Worm (Caenorhabditis elegans) whole organism, L4 larva: Measurements from ENCODE around the gene C16C10.4.

Experiments
- F37D6.2 ChIP-seq: sonication (generic microtip); optimal IDR thresholded peaks from 2 replicates; lab custom pipeline; 2016; ENCODE audit warnings: mild to moderate bottlenecking, missing genetic modification characterization, missing compliant biosample characterization
- F49E8.2 ChIP-seq: sonication (generic microtip); optimal IDR thresholded peaks from 2 replicates; lab custom pipeline; 2016; ENCODE audit warnings: missing compliant biosample characterization, mild to moderate bottlenecking, missing genetic modification characterization, borderline replicate concordance
- R02D3.7 ChIP-seq: fragments of 150-350 bp; sonication (generic microtip); optimal IDR thresholded peaks from 3 replicates; lab custom pipeline; 2014; ENCODE audit warnings: missing biosample characterization, missing genetic modification characterization
- aha-1 ChIP-seq: fragments of 150-350 bp; peaks from one replicate; lab custom pipeline; 2014; ENCODE audit warnings: missing biosample characterization, missing genetic modification characterization
- ama-1 ChIP-seq: fragments of 150-350 bp; optimal IDR thresholded peaks from 2 replicates; lab custom pipeline; 2014; ENCODE audit warnings: inconsistent platforms, mixed read lengths
- arid-1 ChIP-seq: fragments of 200-800 bp; sonication (Bioruptor generic); conservative IDR thresholded peaks from 2 replicates; pipeline ENCODE4 v1.3.6; 2022; ENCODE audit warnings: missing genetic modification reagents, missing genetic modification characterization, missing compliant biosample characterization
- attf-4 ChIP-seq: sonication (generic microtip); optimal IDR thresholded peaks from 3 replicates; lab custom pipeline; 2017; ENCODE audit warnings: missing biosample characterization, missing genetic modification characterization
- ceh-20 ChIP-seq: fragments of 200-800 bp; sonication (Bioruptor generic); IDR thresholded peaks from 2 replicates; pipeline ENCODE4 v1.3.6; 2022; ENCODE audit warnings: missing genetic modification reagents, missing genetic modification characterization, missing compliant biosample characterization
- ceh-28 ChIP-seq: fragments of 150-350 bp; optimal IDR thresholded peaks from 2 replicates; lab custom pipeline; 2014; ENCODE audit warnings: missing biosample characterization, missing genetic modification reagents, missing genetic modification characterization
- ceh-44 ChIP-seq: fragments of 200-800 bp; sonication (Bioruptor generic); IDR thresholded peaks from 2 replicates; pipeline ENCODE4 v1.3.6; 2022; ENCODE audit warnings: missing genetic modification reagents, missing genetic modification characterization, missing compliant biosample characterization
- ceh-62 ChIP-seq: sonication (generic microtip); optimal IDR thresholded peaks from 2 replicates; lab custom pipeline; 2017; ENCODE audit warnings: missing biosample characterization, missing genetic modification characterization
- cey-2 ChIP-seq: sonication (generic microtip); optimal IDR thresholded peaks from 3 replicates; lab custom pipeline; 2017; ENCODE audit warnings: missing genetic modification characterization, mild to moderate bottlenecking, missing compliant biosample characterization, antibody characterized with exemption, borderline replicate concordance; ENCODE audit not compliant: insufficient read depth
- ctbp-1 ChIP-seq: fragments of 200-800 bp; sonication (Bioruptor generic); IDR thresholded peaks from 2 replicates; pipeline ENCODE4 v1.3.6; 2022; ENCODE audit warnings: missing genetic modification reagents, missing genetic modification characterization, missing compliant biosample characterization
- daf-19 ChIP-seq: fragments of 200-800 bp; sonication (Bioruptor generic); conservative IDR thresholded peaks from 2 replicates; pipeline ENCODE4 v1.3.6; 2022; ENCODE audit warnings: missing genetic modification characterization, missing compliant biosample characterization
- dpl-1 ChIP-seq: fragments of 150-350 bp; optimal IDR thresholded peaks from 2 replicates; lab custom pipeline; 2014; ENCODE audit warnings: missing biosample characterization, missing genetic modification reagents, missing genetic modification characterization
- egl-27 ChIP-seq: sonication (generic microtip); optimal IDR thresholded peaks from 3 replicates; lab custom pipeline; 2017; ENCODE audit warnings: missing biosample characterization, missing genetic modification reagents, missing genetic modification characterization
- egl-43 ChIP-seq: fragments of 200-800 bp; sonication (Bioruptor generic); IDR thresholded peaks from 2 replicates; pipeline ENCODE4 v1.3.6; 2022; ENCODE audit warnings: missing genetic modification reagents, missing genetic modification characterization, missing compliant biosample characterization
- fkh-10 ChIP-seq: fragments of 150-350 bp; optimal IDR thresholded peaks from 2 replicates; lab custom pipeline; 2014; ENCODE audit warnings: missing biosample characterization, missing genetic modification reagents, missing genetic modification characterization
- fos-1 ChIP-seq: fragments of 150-350 bp; optimal IDR thresholded peaks from 2 replicates; lab custom pipeline; 2014; ENCODE audit warnings: missing biosample characterization, missing genetic modification characterization
- gei-8 ChIP-seq: fragments of 200-800 bp; sonication (Bioruptor generic); optimal IDR thresholded peaks from 2 replicates; lab custom pipeline; 2018; ENCODE audit warnings: mild to moderate bottlenecking, missing genetic modification characterization, missing compliant biosample characterization
- hif-1 ChIP-seq, 2 experiments: sonication (generic microtip); optimal IDR thresholded peaks; 2 replicates each; lab custom pipeline; 2016 to 2017; ENCODE audit warnings: missing compliant biosample characterization in 2 of 2, missing genetic modification characterization in 2 of 2, missing genetic modification reagents in 2 of 2, missing genotype in 2 of 2, mild to moderate bottlenecking in 1 of 2
- hlh-11 ChIP-seq: fragments of 200-800 bp; sonication (Bioruptor generic); optimal IDR thresholded peaks from 2 replicates; lab custom pipeline; 2018; ENCODE audit warnings: mild to moderate bottlenecking, missing genetic modification characterization, missing compliant biosample characterization
- hlh-30 ChIP-seq: sonication (generic microtip); optimal IDR thresholded peaks from 2 replicates; lab custom pipeline; 2017; ENCODE audit warnings: antibody characterized with exemption, mild to moderate bottlenecking, missing genetic modification characterization, missing compliant biosample characterization; ENCODE audit not compliant: insufficient read depth
- hmg-1.1 ChIP-seq: fragments of 200-800 bp; sonication (Bioruptor generic); IDR thresholded peaks from 2 replicates; pipeline ENCODE4 v1.3.6; 2022; ENCODE audit warnings: missing genetic modification reagents, missing genetic modification characterization, missing compliant biosample characterization
- lim-7 ChIP-seq: fragments of 200-800 bp; sonication (Bioruptor generic); IDR thresholded peaks from 2 replicates; pipeline ENCODE4 v1.3.6; 2022; ENCODE audit warnings: missing genetic modification characterization, missing compliant biosample characterization
- lin-13 ChIP-seq: fragments of 150-350 bp; optimal IDR thresholded peaks from 2 replicates; lab custom pipeline; 2014; ENCODE audit warnings: missing biosample characterization, missing genetic modification reagents, missing genetic modification characterization
- lin-38 ChIP-seq: fragments of 200-800 bp; sonication (Bioruptor generic); IDR thresholded peaks from 2 replicates; pipeline ENCODE4 v1.3.6; 2022; ENCODE audit warnings: missing genetic modification reagents, missing genetic modification characterization, missing compliant biosample characterization
- lir-3 ChIP-seq: sonication (generic microtip); optimal IDR thresholded peaks from 2 replicates; lab custom pipeline; 2016; ENCODE audit warnings: mild to moderate bottlenecking, missing genetic modification characterization, missing compliant biosample characterization
- lsy-2 ChIP-seq, 2 experiments: fragments of 150-350 bp in 1 of 2; sonication (generic microtip) in 1 of 2; optimal IDR thresholded peaks; 2 replicates each; lab custom pipeline; 2014 to 2017; ENCODE audit warnings: missing biosample characterization in 2 of 2, missing genetic modification characterization in 2 of 2
- madf-5 ChIP-seq, 2 experiments: fragments of 200-800 bp; sonication (Bioruptor generic); IDR thresholded peaks; 2 replicates each; pipeline ENCODE4 v1.3.6; 2022; ENCODE audit warnings: missing compliant biosample characterization in 2 of 2, missing genetic modification characterization in 2 of 2
- mdl-1 ChIP-seq, 2 experiments: fragments of 150-350 bp in 1 of 2; sonication (generic microtip) in 1 of 2; optimal IDR thresholded peaks; 2 replicates each; lab custom pipeline; 2014 to 2017; ENCODE audit warnings: missing biosample characterization in 2 of 2, missing genetic modification characterization in 2 of 2
- mep-1 ChIP-seq: fragments of 150-350 bp; sonication (generic microtip); optimal IDR thresholded peaks from 3 replicates; lab custom pipeline; 2014; ENCODE audit warnings: missing biosample characterization, missing genetic modification characterization
- mes-2 ChIP-seq: sonication (generic microtip); optimal IDR thresholded peaks from 2 replicates; lab custom pipeline; 2016; ENCODE audit warnings: missing genotype, mild to moderate bottlenecking, missing genetic modification characterization, missing compliant biosample characterization; ENCODE audit not compliant: poor library complexity, severe bottlenecking
- nhr-11 ChIP-seq: fragments of 150-350 bp; optimal IDR thresholded peaks from 2 replicates; lab custom pipeline; 2014; ENCODE audit warnings: missing biosample characterization, missing genetic modification characterization
- nhr-237 ChIP-seq: sonication (generic microtip); optimal IDR thresholded peaks from 2 replicates; lab custom pipeline; 2017; ENCODE audit warnings: missing biosample characterization, missing genetic modification characterization
- nhr-48 ChIP-seq: sonication (generic microtip); optimal IDR thresholded peaks from 2 replicates; lab custom pipeline; 2016; ENCODE audit warnings: mild to moderate bottlenecking, missing genetic modification characterization, missing compliant biosample characterization
- nhr-6 ChIP-seq: fragments of 150-350 bp; optimal IDR thresholded peaks from 2 replicates; lab custom pipeline; 2014; ENCODE audit warnings: missing biosample characterization, missing genetic modification characterization
- nhr-77 ChIP-seq: fragments of 150-350 bp; optimal IDR thresholded peaks from 2 replicates; lab custom pipeline; 2014; ENCODE audit warnings: missing biosample characterization, missing genetic modification characterization
- pha-4 ChIP-seq, 2 experiments: fragments of 150-350 bp in 1 of 2; fragments of 200-800 bp in 1 of 2; sonication (Bioruptor generic) in 1 of 2; IDR thresholded peaks in 1 of 2; optimal IDR thresholded peaks in 1 of 2; 2 replicates each; pipeline versions ENCODE4 v1.3.6 to Lab custom; 2014 to 2022; ENCODE audit warnings: missing genetic modification characterization in 2 of 2, missing genetic modification reagents in 2 of 2, missing biosample characterization in 1 of 2, missing compliant biosample characterization in 1 of 2
- pqm-1 ChIP-seq: sonication (generic microtip); optimal IDR thresholded peaks from 2 replicates; lab custom pipeline; 2017; ENCODE audit warnings: missing biosample characterization, missing genetic modification characterization
- snpc-4 ChIP-seq: fragments of 150-350 bp; optimal IDR thresholded peaks from 2 replicates; lab custom pipeline; 2014; ENCODE audit warnings: missing biosample characterization, missing genetic modification characterization
- spr-1 ChIP-seq: sonication (generic microtip); optimal IDR thresholded peaks from 2 replicates; lab custom pipeline; 2016; ENCODE audit warnings: mild to moderate bottlenecking, missing genetic modification characterization, missing compliant biosample characterization
- unc-130 ChIP-seq: sonication (generic microtip); optimal IDR thresholded peaks from 2 replicates; lab custom pipeline; 2016; ENCODE audit warnings: missing genetic modification reagents, missing genetic modification characterization, missing compliant biosample characterization
- unc-62 ChIP-seq, 3 experiments: fragments of 150-350 bp in 1 of 3; sonication (generic microtip); optimal IDR thresholded peaks in 2 of 3; peaks in 1 of 3; 1 replicate in 1 of 3; 2 replicates in 2 of 3; lab custom pipeline; 2014 to 2017; ENCODE audit warnings: missing biosample characterization in 3 of 3, missing genetic modification characterization in 3 of 3, missing genetic modification reagents in 3 of 3, missing genotype in 1 of 3
- ztf-11 ChIP-seq: fragments of 150-350 bp; optimal IDR thresholded peaks from 2 replicates; lab custom pipeline; 2014; ENCODE audit warnings: missing biosample characterization, missing genetic modification characterization
- ztf-7 ChIP-seq: fragments of 150-350 bp; optimal IDR thresholded peaks from 2 replicates; lab custom pipeline; 2014; ENCODE audit warnings: missing biosample characterization, missing genetic modification characterization

The C16C10.4 gene

ce11 chrIII:4195306-4196008 is 24.3 kb downstream of the C16C10.4 start (continued):
- TF ChIP-seq lim-7: no peak
- TF ChIP-seq nhr-11 (tag; lab: Kevin White, UChicago): no peak
- TF ChIP-seq egl-43 (GFP tag; lab: Robert Waterston, UW): no peak
- TF ChIP-seq lir-3 (tag; lab: Kevin White, UChicago): no peak
- peak; percentile 95 for TF ChIP-seq ama-1 (lab: Kevin White, UChicago)
- peak in 1 of 2 experiments; percentile 15 for TF ChIP-seq mdl-1 (tag; optimal IDR thresholded peaks at IDR 0.05; lab: Kevin White, UChicago)

- TF ChIP-seq gei-8 (GFP tag; lab: Kevin White, UChicago) (no peak), egl-43 (GFP tag; lab: Robert Waterston, UW) (no peak), ztf-7 (tag; lab: Kevin White, UChicago) (no peak), ceh-62 (no peak), ceh-20 (no peak), daf-19 (GFP tag; lab: Robert Waterston, UW) (no peak), madf-5 (GFP tag; IDR thresholded peaks at IDR 0.05; lab: Robert Waterston, UW) (no peak), dpl-1 (GFP tag; lab: Kevin White, UChicago) (peak; percentile 42), arid-1 (GFP tag; lab: Robert Waterston, UW) (no peak), fkh-10 (GFP tag; lab: Kevin White, UChicago) (peak; percentile 12), snpc-4 (no peak), lin-13 (GFP tag; lab: Kevin White, UChicago) (no peak), hif-1 (tag; optimal IDR thresholded peaks at IDR 0.05; lab: Kevin White, UChicago) (peak in 1 of 2 experiments; percentile 67), spr-1 (tag; lab: Kevin White, UChicago) (no peak), lin-38 (peak; percentile 30; the same call in 1 of the 2 replicates), hmg-1.1 (GFP tag; lab: Robert Waterston, UW) (peak; percentile 68), F49E8.2 (tag; lab: Kevin White, UChicago) (no peak), pqm-1 (no peak), ceh-44 (GFP tag; lab: Robert Waterston, UW) (no peak), unc-130 (peak; percentile 45), hlh-11 (peak; percentile 25), nhr-48 (tag; lab: Kevin White, UChicago) (no peak), pha-4 (GFP tag; IDR thresholded peaks at IDR 0.05; lab: Robert Waterston, UW) (no peak), pha-4 (tag; optimal IDR thresholded peaks at IDR 0.05; lab: Kevin White, UChicago) (no peak), egl-27 (no peak), hlh-30 (tag; lab: Kevin White, UChicago) (peak; percentile 95), nhr-6 (tag; lab: Kevin White, UChicago) (peak; percentile 45), fos-1 (tag; lab: Kevin White, UChicago) (no peak), mes-2 (tag; lab: Kevin White, UChicago) (peak; percentile 86), nhr-237 (no peak), aha-1 (peak; percentile 87), ctbp-1 (GFP tag; lab: Robert Waterston, UW) (no peak), attf-4 (tag; lab: Kevin White, UChicago) (no peak), lsy-2 (tag; optimal IDR thresholded peaks at IDR 0.05; lab: Kevin White, UChicago) (peak; percentile 49 to 82), R02D3.7 (tag; lab: Kevin White, UChicago) (no peak), nhr-77 (tag; lab: Kevin White, UChicago) (no peak), lim-7 (no peak), mep-1 (tag; lab: Kevin White, UChicago) (peak; percentile 65), F37D6.2 (no peak), ceh-28 (tag; lab: Kevin White, UChicago) (no peak), cey-2 (tag; lab: Kevin White, UChicago) (no peak), ztf-11 (tag; lab: Kevin White, UChicago) (no peak), unc-62 (GFP tag; optimal IDR thresholded peaks at IDR 0.05 in 1 of 2; lab: Kevin White, UChicago) (no peak), unc-62 (tag; optimal IDR thresholded peaks at IDR 0.05; lab: Kevin White, UChicago) (no peak), lir-3 (tag; lab: Kevin White, UChicago) (no peak)
These were observed 25.3 kb downstream of the C16C10.4 start for ce11 chrIII:4196301-4196987.
